Fruit fly (Drosophila melanogaster): ENCODE results near the gene Npc2h.

The Npc2h gene

dm6 chr3R:30709270-30709669 is 36.8 kb downstream of the Npc2h start (continued):
- TF ChIP-seq dm (GFP tag; optimal IDR thresholded peaks at IDR 0.05) (no peak), CrebB (tag; optimal IDR thresholded peaks at IDR 0.05) (no peak), gt (GFP tag; IDR thresholded peaks at IDR 0.05) (no peak), wdn (GFP tag; IDR thresholded peaks at IDR 0.05) (no peak), CG7357 (GFP tag; IDR thresholded peaks at IDR 0.05) (no peak), CG5180 (GFP tag; optimal IDR thresholded peaks at IDR 0.05) (no peak), CG11247 (GFP tag; IDR thresholded peaks at IDR 0.05) (no peak), crc (GFP tag; optimal IDR thresholded peaks at IDR 0.05) (no peak), CG8924 (tag; optimal IDR thresholded peaks at IDR 0.05) (no peak), CG17385 (GFP tag; optimal IDR thresholded peaks at IDR 0.05) (no peak), CG32772 (GFP tag; IDR thresholded peaks at IDR 0.05) (no peak), Ets97D (GFP tag; optimal IDR thresholded peaks at IDR 0.05) (no peak), CG10543 (GFP tag; optimal IDR thresholded peaks at IDR 0.05) (no peak), CTCF (GFP tag; optimal IDR thresholded peaks at IDR 0.05) (no peak), abd-A (tag; optimal IDR thresholded peaks at IDR 0.05) (no peak), Ptx1 (GFP tag; IDR thresholded peaks at IDR 0.05) (peak; percentile 35; the same call in 1 of the 2 replicates), CG3847 (GFP tag; IDR thresholded peaks at IDR 0.05) (0 out of 2 replicates have a peak, but pooled peaks have one; percentile 30), nerfin-2 (GFP tag; IDR thresholded peaks at IDR 0.05; ENCODE audit: partially characterized antibody) (no peak), CG17568 (GFP tag; optimal IDR thresholded peaks at IDR 0.05) (no peak), H15 (GFP tag; IDR thresholded peaks at IDR 0.05) (no peak), CG34224 (GFP tag; IDR thresholded peaks at IDR 0.05; ENCODE audit: partially characterized antibody) (no peak), odd (GFP tag; optimal IDR thresholded peaks at IDR 0.05) (no peak), dimm (GFP tag; IDR thresholded peaks at IDR 0.05) (no peak), cas (GFP tag; IDR thresholded peaks at IDR 0.05) (no peak), CG31441 (GFP tag; IDR thresholded peaks at IDR 0.05) (0 out of 2 replicates have a peak, but pooled peaks have one; percentile 15), az2 (GFP tag; optimal IDR thresholded peaks at IDR 0.05) (no peak), tna (GFP tag; IDR thresholded peaks at IDR 0.05; ENCODE audit: partially characterized antibody) (no peak), peb (GFP tag; IDR thresholded peaks at IDR 0.05) (no peak), CG7839 (tag; optimal IDR thresholded peaks at IDR 0.05) (peak; percentile 6), dati (GFP tag; IDR thresholded peaks at IDR 0.05) (no peak), gce (GFP tag; IDR thresholded peaks at IDR 0.05) (no peak), chm (GFP tag; IDR thresholded peaks at IDR 0.05) (no peak), CG7271 (tag; optimal IDR thresholded peaks at IDR 0.05) (no peak), Hr78 (GFP tag; optimal IDR thresholded peaks at IDR 0.05) (no peak), D (optimal IDR thresholded peaks at IDR 0.05) (no peak), D (GFP tag; optimal IDR thresholded peaks at IDR 0.05) (no peak), Xrp1 (GFP tag; IDR thresholded peaks at IDR 0.05) (peak; percentile 29; the same call in 1 of the 2 replicates), CG1603 (tag; optimal IDR thresholded peaks at IDR 0.05) (no peak), CG12155 (GFP tag; optimal IDR thresholded peaks at IDR 0.05) (peak; percentile 4), ewg (GFP tag; optimal IDR thresholded peaks at IDR 0.05) (no peak), E2f2 (GFP tag; IDR thresholded peaks at IDR 0.05) (no peak), ham (GFP tag; IDR thresholded peaks at IDR 0.05) (no peak), Lpt (GFP tag; optimal IDR thresholded peaks at IDR 0.05) (no peak), BEAF-32 (GFP tag; optimal IDR thresholded peaks at IDR 0.05) (no peak), sqz (GFP tag; optimal IDR thresholded peaks at IDR 0.05) (no peak), bowl (GFP tag; IDR thresholded peaks at IDR 0.05) (no peak), ranshi (GFP tag; IDR thresholded peaks at IDR 0.05) (peak; percentile 59; the same call in 1 of the 2 replicates), CG1792 (GFP tag; optimal IDR thresholded peaks at IDR 0.05) (no peak), slp2 (GFP tag; optimal IDR thresholded peaks at IDR 0.05) (no peak), CG4730 (GFP tag; IDR thresholded peaks at IDR 0.05) (no peak), Taf1 (GFP tag; IDR thresholded peaks at IDR 0.05) (no peak), CG16779 (GFP tag; IDR thresholded peaks at IDR 0.05) (no peak), Atf3 (GFP tag; optimal IDR thresholded peaks at IDR 0.05) (no peak)

All from whole organism, embryonic.